Fruit fly (Drosophila melanogaster) whole organism, wandering third instar larva: ENCODE measurements around the gene CG46399.

Experiments
- CG32264 ChIP-seq: fragments of 200-800 bp; sonication (Bioruptor generic); optimal IDR thresholded peaks from 2 replicates; lab custom pipeline; 2016; ENCODE audit warnings: missing biosample characterization, missing genetic modification characterization
- Hr78 ChIP-seq: fragments of >200 bp; optimal IDR thresholded peaks from 2 replicates; lab custom pipeline; 2017; ENCODE audit warnings: missing biosample characterization, missing genetic modification characterization
- Hr83 ChIP-seq: fragments of 200-300 bp; sonication (Bioruptor generic); optimal IDR thresholded peaks from 2 replicates; lab custom pipeline; 2016; ENCODE audit warnings: missing biosample characterization, mild to moderate bottlenecking, missing genetic modification characterization, moderate library complexity; ENCODE audit not compliant: poor library complexity, severe bottlenecking
- OdsH ChIP-seq: fragments of 200-800 bp; sonication (Bioruptor generic); optimal IDR thresholded peaks from 2 replicates; lab custom pipeline; 2016; ENCODE audit warnings: missing biosample characterization, mild to moderate bottlenecking, missing genetic modification characterization
- fru ChIP-seq: fragments of 200-800 bp; sonication (Bioruptor generic); optimal IDR thresholded peaks from 3 replicates; lab custom pipeline; 2016; ENCODE audit warnings: missing biosample characterization, mild to moderate bottlenecking, missing genetic modification characterization
- lola ChIP-seq: fragments of >200 bp; optimal IDR thresholded peaks from 2 replicates; lab custom pipeline; 2017; ENCODE audit warnings: missing biosample characterization, missing genetic modification characterization
- pan ChIP-seq: fragments of >200 bp; optimal IDR thresholded peaks from 2 replicates; lab custom pipeline; 2017
- psq ChIP-seq: fragments of 200-800 bp; sonication (Bioruptor generic); optimal IDR thresholded peaks from 3 replicates; lab custom pipeline; 2017; ENCODE audit warnings: missing biosample characterization, mild to moderate bottlenecking, missing genetic modification characterization, moderate library complexity
- sv ChIP-seq: fragments of 200-800 bp; sonication (Bioruptor generic); optimal IDR thresholded peaks from 3 replicates; lab custom pipeline; 2016; ENCODE audit warnings: missing biosample characterization, missing genetic modification characterization
- usp ChIP-seq: fragments of >200 bp; optimal IDR thresholded peaks from 2 replicates; lab custom pipeline; 2017; ENCODE audit warnings: missing biosample characterization, missing genetic modification characterization

DNA sequence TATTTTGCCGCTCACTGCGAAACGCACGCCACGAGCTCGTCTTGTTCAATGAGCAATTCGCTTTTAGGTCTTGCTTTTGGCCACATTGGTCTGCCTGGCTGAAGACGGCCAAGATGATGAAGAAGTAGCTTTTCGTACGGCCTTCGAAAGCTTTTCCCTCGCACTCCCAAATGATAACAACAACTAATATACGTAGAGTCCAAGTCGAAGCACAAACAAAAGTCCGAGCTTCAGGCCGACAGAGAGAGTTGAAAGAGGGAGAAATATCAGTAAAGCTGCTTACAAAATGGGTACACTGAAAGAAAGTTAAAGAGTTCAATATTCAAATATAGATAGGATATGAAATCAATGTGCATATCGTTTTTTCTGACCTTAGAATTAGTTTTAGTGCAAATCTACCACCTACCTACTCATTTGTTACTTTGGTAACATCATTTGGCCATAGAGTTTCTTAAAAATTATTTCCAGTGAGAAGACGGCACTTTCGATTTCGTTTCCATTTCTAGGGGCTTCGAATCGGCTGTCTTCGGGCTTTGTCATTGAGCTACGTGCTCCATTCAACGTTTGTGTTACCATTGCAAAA lies 23.6 kb downstream of the CG46399 start, which contains the start of the genes CG45064 and CG45065:
- TF ChIP-seq psq (GFP tag; lab: Kevin White, UChicago) = peak; percentile 81
- TF ChIP-seq OdsH (GFP tag; lab: Kevin White, UChicago) = peak; percentile 87
- TF ChIP-seq fru (GFP tag; lab: Kevin White, UChicago) = peak; percentile 90
- no peak for TF ChIP-seq usp (GFP tag; lab: Kevin White, UChicago)
- TF ChIP-seq Hr83 (GFP tag; lab: Kevin White, UChicago) = no peak
- TF ChIP-seq lola = no peak
- TF ChIP-seq CG32264 = no peak
- peak; percentile 70 for TF ChIP-seq sv (GFP tag; lab: Kevin White, UChicago)
- TF ChIP-seq pan = no peak
- no peak for TF ChIP-seq Hr78 (GFP tag; lab: Kevin White, UChicago)
